Worm (Caenorhabditis elegans) whole organism, young adult: ENCODE results near the gene R07E5.11.

ENCODE experiments used
- C06A6.2 ChIP-seq: fragments of 200-800 bp; sonication (Bioruptor generic); conservative IDR thresholded peaks from 2 replicates; pipeline ENCODE4 v1.3.6; 2022; ENCODE audit warnings: missing genetic modification characterization, missing compliant biosample characterization
- D2030.7 ChIP-seq: fragments of 200-800 bp; sonication (Bioruptor generic); IDR thresholded peaks from 2 replicates; pipeline ENCODE4 v1.3.6; 2022; ENCODE audit warnings: missing genetic modification reagents, missing genetic modification characterization, missing compliant biosample characterization
- F22D6.2 ChIP-seq: sonication (generic microtip); optimal IDR thresholded peaks from 2 replicates; lab custom pipeline; 2016; ENCODE audit warnings: mild to moderate bottlenecking, missing genetic modification characterization, missing compliant biosample characterization
- F23B12.7 ChIP-seq: sonication (generic microtip); optimal IDR thresholded peaks from 2 replicates; lab custom pipeline; 2017; ENCODE audit warnings: missing genetic modification characterization, mild to moderate bottlenecking, missing compliant biosample characterization, antibody characterized with exemption, moderate library complexity; ENCODE audit not compliant: insufficient read depth
- F55B11.4 ChIP-seq: sonication (generic microtip); optimal IDR thresholded peaks from 2 replicates; lab custom pipeline; 2016; ENCODE audit warnings: missing compliant biosample characterization, missing genetic modification characterization, borderline replicate concordance; ENCODE audit not compliant: insufficient read depth
- F57A8.1 ChIP-seq: fragments of 200-800 bp; sonication (Bioruptor generic); optimal IDR thresholded peaks from 2 replicates; lab custom pipeline; 2018; ENCODE audit warnings: mild to moderate bottlenecking, missing genetic modification characterization, moderate library complexity, missing compliant biosample characterization
- T07F8.4 ChIP-seq: sonication (generic microtip); optimal IDR thresholded peaks from 2 replicates; lab custom pipeline; 2016; ENCODE audit warnings: mild to moderate bottlenecking, missing genetic modification characterization, moderate library complexity, missing compliant biosample characterization
- Y56A3A.18 ChIP-seq: fragments of 200-800 bp; sonication (Bioruptor generic); IDR thresholded peaks from 2 replicates; pipeline ENCODE4 v1.3.6; 2022; ENCODE audit warnings: missing genetic modification reagents, missing genetic modification characterization, missing compliant biosample characterization
- ama-1 ChIP-seq, 3 experiments: fragments of 150-350 bp in 1 of 3; sonication (generic microtip) in 2 of 3; optimal IDR thresholded peaks; 2 replicates each; lab custom pipeline; 2014 to 2018; ENCODE audit warnings: missing biosample characterization in 2 of 3, missing genetic modification characterization in 2 of 3, missing genetic modification reagents in 2 of 3
- aptf-3 ChIP-seq: fragments of 200-800 bp; sonication (Bioruptor generic); IDR thresholded peaks from 2 replicates; pipeline ENCODE4 v1.3.6; 2022; ENCODE audit warnings: missing genetic modification characterization, missing compliant biosample characterization
- athp-1 ChIP-seq: sonication (generic microtip); optimal IDR thresholded peaks from 2 replicates; lab custom pipeline; 2017; ENCODE audit warnings: mild to moderate bottlenecking, missing genetic modification characterization, missing compliant biosample characterization
- attf-3 ChIP-seq: fragments of 200-800 bp; sonication (Bioruptor generic); conservative IDR thresholded peaks from 2 replicates; pipeline ENCODE4 v1.3.6; 2022; ENCODE audit warnings: missing genetic modification reagents, missing genetic modification characterization, missing compliant biosample characterization
- attf-6 ChIP-seq: fragments of 200-800 bp; sonication (Bioruptor generic); IDR thresholded peaks from 2 replicates; pipeline ENCODE4 v1.3.6; 2022; ENCODE audit warnings: missing genetic modification reagents, missing genetic modification characterization, missing compliant biosample characterization
- bed-2 ChIP-seq: fragments of 200-800 bp; sonication (Bioruptor generic); IDR thresholded peaks from 2 replicates; pipeline ENCODE4 v1.3.6; 2022; ENCODE audit warnings: missing genetic modification reagents, missing genetic modification characterization, missing compliant biosample characterization
- cebp-1 ChIP-seq, 2 experiments: fragments of 200-800 bp in 1 of 2; sonication (Bioruptor generic) in 1 of 2; sonication (generic microtip) in 1 of 2; IDR thresholded peaks in 1 of 2; optimal IDR thresholded peaks in 1 of 2; 2 replicates each; pipeline versions ENCODE4 v1.3.6 to Lab custom; 2017 to 2022; ENCODE audit warnings: missing compliant biosample characterization in 2 of 2, missing genetic modification characterization in 2 of 2, mild to moderate bottlenecking in 1 of 2, missing genetic modification reagents in 1 of 2, moderate library complexity in 1 of 2
- cebp-2 ChIP-seq: fragments of 200-800 bp; sonication (Bioruptor generic); IDR thresholded peaks from 2 replicates; pipeline ENCODE4 v1.3.6; 2022; ENCODE audit warnings: missing genetic modification characterization, missing compliant biosample characterization
- ceh-100 ChIP-seq: fragments of 200-800 bp; sonication (Bioruptor generic); IDR thresholded peaks from 2 replicates; pipeline ENCODE4 v1.3.6; 2022; ENCODE audit warnings: missing genetic modification reagents, missing genetic modification characterization, missing compliant biosample characterization
- ceh-27 ChIP-seq: fragments of 200-800 bp; sonication (Bioruptor generic); optimal IDR thresholded peaks from 2 replicates; lab custom pipeline; 2018; ENCODE audit warnings: mild to moderate bottlenecking, missing genetic modification characterization, moderate library complexity, missing compliant biosample characterization
- ceh-58 ChIP-seq: fragments of 200-800 bp; sonication (Bioruptor generic); IDR thresholded peaks from 2 replicates; pipeline ENCODE4 v1.3.6; 2022; ENCODE audit warnings: missing genetic modification characterization, missing compliant biosample characterization
- dox-1 ChIP-seq: fragments of 200-800 bp; sonication (Bioruptor generic); IDR thresholded peaks from 2 replicates; pipeline ENCODE4 v1.3.6; 2022; ENCODE audit warnings: missing genetic modification reagents, missing genetic modification characterization, missing compliant biosample characterization
- dpl-1 ChIP-seq: fragments of 150-350 bp; optimal IDR thresholded peaks from 2 replicates; lab custom pipeline; 2014; ENCODE audit warnings: missing biosample characterization, missing genetic modification reagents, missing genetic modification characterization
- egl-18 ChIP-seq: fragments of 200-800 bp; sonication (Bioruptor generic); IDR thresholded peaks from 2 replicates; pipeline ENCODE4 v1.3.6; 2022; ENCODE audit warnings: missing genetic modification reagents, missing genetic modification characterization, missing compliant biosample characterization
- ekl-4 ChIP-seq: fragments of 200-800 bp; sonication (Bioruptor generic); IDR thresholded peaks from 2 replicates; pipeline ENCODE4 v1.3.6; 2022; ENCODE audit warnings: missing genetic modification reagents, missing genetic modification characterization, missing compliant biosample characterization
- fkh-3 ChIP-seq: sonication (generic microtip); optimal IDR thresholded peaks from 2 replicates; lab custom pipeline; 2016; ENCODE audit warnings: mild to moderate bottlenecking, missing genetic modification characterization, missing compliant biosample characterization
- him-1 ChIP-seq: sonication (generic microtip); optimal IDR thresholded peaks from 2 replicates; lab custom pipeline; 2016; ENCODE audit warnings: missing genotype, missing genetic modification reagents, missing genetic modification characterization, missing compliant biosample characterization
- hmg-20 ChIP-seq: fragments of 200-800 bp; sonication (Bioruptor generic); IDR thresholded peaks from 2 replicates; pipeline ENCODE4 v1.3.6; 2022; ENCODE audit warnings: missing genetic modification reagents, missing genetic modification characterization, missing compliant biosample characterization
- hsf-1 ChIP-seq: fragments of 200-800 bp; sonication (Bioruptor generic); IDR thresholded peaks from 2 replicates; pipeline ENCODE4 v1.3.6; 2022; ENCODE audit warnings: missing genetic modification reagents, missing genetic modification characterization, missing compliant biosample characterization
- let-607 ChIP-seq, 2 experiments: fragments of 200-800 bp in 1 of 2; sonication (Bioruptor generic) in 1 of 2; sonication (generic microtip) in 1 of 2; optimal IDR thresholded peaks; 2 replicates each; lab custom pipeline; 2016 to 2018; ENCODE audit warnings: mild to moderate bottlenecking in 2 of 2, missing compliant biosample characterization in 2 of 2, missing genetic modification characterization in 2 of 2, moderate library complexity in 2 of 2, missing genotype in 1 of 2
- lin-26 ChIP-seq: fragments of 200-800 bp; sonication (Bioruptor generic); IDR thresholded peaks from 2 replicates; pipeline ENCODE4 v1.3.6; 2022; ENCODE audit warnings: missing genetic modification reagents, missing genetic modification characterization, missing compliant biosample characterization
- lin-35 ChIP-seq, 3 experiments: fragments of 150-350 bp in 2 of 3; sonication (generic microtip) in 1 of 3; optimal IDR thresholded peaks; 2 replicates each; lab custom pipeline; 2014 to 2018; ENCODE audit warnings: missing biosample characterization in 3 of 3, missing genetic modification characterization in 3 of 3, missing genetic modification reagents in 3 of 3
- lin-54 ChIP-seq: fragments of 200-800 bp; sonication (Bioruptor generic); optimal IDR thresholded peaks from 2 replicates; lab custom pipeline; 2018; ENCODE audit warnings: mild to moderate bottlenecking, missing genetic modification characterization, missing compliant biosample characterization
- mcd-1 ChIP-seq: fragments of 200-800 bp; sonication (Bioruptor generic); IDR thresholded peaks from 2 replicates; pipeline ENCODE4 v1.3.6; 2022; ENCODE audit warnings: missing genetic modification reagents, missing genetic modification characterization, missing compliant biosample characterization
- nfya-2 ChIP-seq: fragments of 200-800 bp; sonication (Bioruptor generic); IDR thresholded peaks from 2 replicates; pipeline ENCODE4 v1.3.6; 2022; ENCODE audit warnings: missing genetic modification reagents, missing genetic modification characterization, missing compliant biosample characterization
- nfyb-1 ChIP-seq: fragments of 200-800 bp; sonication (Bioruptor generic); IDR thresholded peaks from 2 replicates; pipeline ENCODE4 v1.3.6; 2022; ENCODE audit warnings: missing genetic modification reagents, missing genetic modification characterization, missing compliant biosample characterization
- nhr-179 ChIP-seq: sonication (generic microtip); optimal IDR thresholded peaks from 2 replicates; lab custom pipeline; 2016; ENCODE audit warnings: mild to moderate bottlenecking, missing genetic modification characterization, missing compliant biosample characterization
- nhr-27 ChIP-seq: fragments of 200-800 bp; sonication (Bioruptor generic); optimal IDR thresholded peaks from 2 replicates; lab custom pipeline; 2018; ENCODE audit warnings: mild to moderate bottlenecking, missing genetic modification characterization, moderate library complexity, missing compliant biosample characterization
- nhr-80 ChIP-seq: sonication (generic microtip); optimal IDR thresholded peaks from 2 replicates; lab custom pipeline; 2016; ENCODE audit warnings: missing genetic modification characterization, missing compliant biosample characterization
- rcor-1 ChIP-seq: fragments of 200-800 bp; sonication (Bioruptor generic); IDR thresholded peaks from 2 replicates; pipeline ENCODE4 v1.3.6; 2022; ENCODE audit warnings: missing genetic modification reagents, missing genetic modification characterization, missing compliant biosample characterization
- rec-8 ChIP-seq, 2 experiments: sonication (generic microtip); optimal IDR thresholded peaks; 2 replicates each; lab custom pipeline; 2016; ENCODE audit warnings: mild to moderate bottlenecking in 2 of 2, missing genetic modification characterization in 2 of 2, missing genetic modification reagents in 2 of 2, missing genotype in 2 of 2, missing biosample characterization in 1 of 2, missing compliant biosample characterization in 1 of 2, moderate library complexity in 1 of 2
- repo-1 ChIP-seq: sonication (generic microtip); optimal IDR thresholded peaks from 2 replicates; lab custom pipeline; 2017; ENCODE audit warnings: mild to moderate bottlenecking, missing genetic modification characterization, missing compliant biosample characterization
- sdz-38 ChIP-seq: sonication (generic microtip); optimal IDR thresholded peaks from 2 replicates; lab custom pipeline; 2016; ENCODE audit warnings: missing genotype, missing genetic modification characterization, missing compliant biosample characterization
- snpc-1.1 ChIP-seq: sonication (generic microtip); optimal IDR thresholded peaks from 2 replicates; lab custom pipeline; 2017; ENCODE audit warnings: missing genetic modification characterization, mild to moderate bottlenecking, missing compliant biosample characterization, antibody characterized with exemption, moderate library complexity, missing genotype, missing genetic modification reagents; ENCODE audit not compliant: insufficient read depth
- tbp1 ChIP-seq: fragments of 200-800 bp; sonication (Bioruptor generic); optimal IDR thresholded peaks from 2 replicates; lab custom pipeline; 2018; ENCODE audit warnings: mild to moderate bottlenecking, missing genetic modification characterization, missing compliant biosample characterization
- xnd-1 ChIP-seq: sonication (generic microtip); optimal IDR thresholded peaks from 2 replicates; lab custom pipeline; 2016; ENCODE audit warnings: missing genotype, missing genetic modification reagents, missing genetic modification characterization, missing compliant biosample characterization
- zfh-2 ChIP-seq: fragments of 200-800 bp; sonication (Bioruptor generic); conservative IDR thresholded peaks from 2 replicates; pipeline ENCODE4 v1.3.6; 2022; ENCODE audit warnings: missing genetic modification reagents, missing genetic modification characterization, missing compliant biosample characterization
- zim-3 ChIP-seq: sonication (generic microtip); optimal IDR thresholded peaks from 2 replicates; lab custom pipeline; 2017; ENCODE audit warnings: mild to moderate bottlenecking, missing genetic modification characterization, moderate library complexity, missing compliant biosample characterization
- ztf-18 ChIP-seq: sonication (generic microtip); optimal IDR thresholded peaks from 2 replicates; lab custom pipeline; 2016; ENCODE audit warnings: missing genotype, mild to moderate bottlenecking, missing genetic modification characterization, missing compliant biosample characterization
- ztf-22 ChIP-seq: fragments of 200-800 bp; sonication (Bioruptor generic); optimal IDR thresholded peaks from 2 replicates; lab custom pipeline; 2018; ENCODE audit warnings: mild to moderate bottlenecking, missing genetic modification characterization, moderate library complexity, missing compliant biosample characterization

Gene R07E5.11

DNA sequence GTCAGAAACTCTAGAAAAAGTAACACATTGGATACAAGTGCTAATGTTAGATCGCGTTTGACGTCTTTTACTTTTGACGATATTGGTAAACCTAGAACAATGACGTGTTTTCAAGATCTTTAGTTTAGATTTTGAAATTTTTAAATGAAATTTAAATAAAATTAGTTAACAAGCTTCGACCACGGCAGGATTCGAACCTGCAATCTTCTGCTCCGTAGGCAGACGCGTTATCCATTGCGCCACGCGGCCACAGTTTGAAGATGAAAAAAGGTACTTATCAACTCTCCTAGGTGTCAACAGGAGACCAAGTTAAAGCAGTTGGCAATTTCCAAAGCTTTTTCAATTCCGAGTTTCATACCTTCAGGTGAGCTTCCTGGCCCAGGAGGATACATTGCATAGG, 34.3 kb upstream of the R07E5.11 start (continued):
- TF ChIP-seq dpl-1 (GFP tag; lab: Kevin White, UChicago) (no peak), ceh-58 (GFP tag; lab: Robert Waterston, UW) (no peak), ztf-18 (tag; lab: Kevin White, UChicago) (peak; percentile 73), rec-8 (tag; optimal IDR thresholded peaks at IDR 0.05; lab: Kevin White, UChicago) (peak in 1 of 2 experiments; percentile 29), ama-1 (optimal IDR thresholded peaks at IDR 0.05; lab: Kevin White, UChicago) (no peak), ama-1 (GFP tag; optimal IDR thresholded peaks at IDR 0.05; lab: Kevin White, UChicago) (no peak), nhr-27 (tag; lab: Kevin White, UChicago) (no peak), let-607 (tag; optimal IDR thresholded peaks at IDR 0.05; lab: Kevin White, UChicago) (no peak), F22D6.2 (tag; lab: Kevin White, UChicago) (no peak), ceh-100 (GFP tag; lab: Robert Waterston, UW) (no peak), C06A6.2 (GFP tag; lab: Robert Waterston, UW) (no peak), hsf-1 (GFP tag; lab: Robert Waterston, UW) (no peak), lin-26 (peak; percentile 71; the same call in 1 of the 2 replicates), hmg-20 (GFP tag; lab: Robert Waterston, UW) (no peak), repo-1 (tag; lab: Kevin White, UChicago) (no peak), cebp-1 (GFP tag; IDR thresholded peaks at IDR 0.05; lab: Robert Waterston, UW) (no peak), cebp-1 (tag; optimal IDR thresholded peaks at IDR 0.05; lab: Kevin White, UChicago) (no peak), mcd-1 (GFP tag; lab: Robert Waterston, UW) (no peak), zim-3 (no peak), aptf-3 (GFP tag; lab: Robert Waterston, UW) (no peak), tbp1 (GFP tag; lab: Kevin White, UChicago) (peak; percentile 93), nfya-2 (GFP tag; lab: Robert Waterston, UW) (no peak), nfyb-1 (GFP tag; lab: Robert Waterston, UW) (no peak), snpc-1.1 (tag; lab: Kevin White, UChicago) (no peak), lin-54 (peak; percentile 41), dox-1 (peak; percentile 39; the same call in 1 of the 2 replicates), T07F8.4 (peak; percentile 23), F23B12.7 (peak; percentile 53), egl-18 (GFP tag; lab: Robert Waterston, UW) (no peak), rcor-1 (GFP tag; lab: Robert Waterston, UW) (no peak), xnd-1 (tag; lab: Kevin White, UChicago) (no peak), F57A8.1 (GFP tag; lab: Kevin White, UChicago) (no peak), ekl-4 (no peak), fkh-3 (tag; lab: Kevin White, UChicago) (no peak), athp-1 (no peak), ztf-22 (GFP tag; lab: Kevin White, UChicago) (no peak), zfh-2 (GFP tag; lab: Robert Waterston, UW) (no peak), sdz-38 (tag; lab: Kevin White, UChicago) (no peak), ceh-27 (GFP tag; lab: Kevin White, UChicago) (no peak), cebp-2 (GFP tag; lab: Robert Waterston, UW) (no peak), D2030.7 (GFP tag; lab: Robert Waterston, UW) (peak; percentile 69; the same call in 1 of the 2 replicates), nhr-80 (tag; lab: Kevin White, UChicago) (peak; percentile 40), nhr-179 (no peak), lin-35 (GFP tag; optimal IDR thresholded peaks at IDR 0.05; lab: Kevin White, UChicago) (no peak), attf-6 (no peak), him-1 (peak; percentile 72), Y56A3A.18 (GFP tag; lab: Robert Waterston, UW) (no peak), bed-2 (no peak), attf-3 (GFP tag; lab: Robert Waterston, UW) (no peak), F55B11.4 (no peak)
